Worm (Caenorhabditis elegans) whole organism, late embryonic: ENCODE data around the gene sqt-2.

Source experiments
- ceh-31 ChIP-seq: sonication (generic microtip); optimal IDR thresholded peaks from 2 replicates; lab custom pipeline; 2016; ENCODE audit warnings: missing genetic modification characterization, missing compliant biosample characterization
- dve-1 ChIP-seq: sonication (generic microtip); optimal IDR thresholded peaks from 2 replicates; lab custom pipeline; 2017; ENCODE audit warnings: antibody characterized with exemption, mild to moderate bottlenecking, missing genetic modification characterization, missing compliant biosample characterization
- nfya-1 ChIP-seq: sonication (generic microtip); optimal IDR thresholded peaks from 2 replicates; lab custom pipeline; 2017; ENCODE audit warnings: missing genetic modification characterization, mild to moderate bottlenecking, missing compliant biosample characterization, antibody characterized with exemption, moderate library complexity
- pat-9 ChIP-seq: fragments of 200-800 bp; sonication (Bioruptor generic); optimal IDR thresholded peaks from 2 replicates; lab custom pipeline; 2018; ENCODE audit warnings: mild to moderate bottlenecking, missing genetic modification characterization, moderate library complexity, missing compliant biosample characterization
- pqm-1 ChIP-seq: sonication (generic microtip); optimal IDR thresholded peaks from 2 replicates; lab custom pipeline; 2016; ENCODE audit warnings: missing genetic modification characterization, missing compliant biosample characterization
- ttx-3 ChIP-seq: sonication (generic microtip); optimal IDR thresholded peaks from 2 replicates; lab custom pipeline; 2016; ENCODE audit warnings: missing genetic modification reagents, missing genetic modification characterization, missing compliant biosample characterization

- TF ChIP-seq dve-1 (no peak), pqm-1 (tag; lab: Kevin White, UChicago) (no peak), pat-9 (tag; lab: Kevin White, UChicago) (no peak), ttx-3 (tag; lab: Kevin White, UChicago) (no peak), nfya-1 (tag; lab: Kevin White, UChicago) (no peak), ceh-31 (tag; lab: Kevin White, UChicago) (no peak)
Observed at ce11 chrII:60049-60448, 36.9 kb downstream of the sqt-2 start.
